Fruit fly (Drosophila melanogaster) whole organism, pupa: ENCODE measurements around the gene Zmynd10.

ENCODE experiments used
- CG14655 ChIP-seq: fragments of 200-800 bp; sonication (Bioruptor generic); optimal IDR thresholded peaks from 3 replicates; lab custom pipeline; 2017; ENCODE audit warnings: mild to moderate bottlenecking, missing biosample characterization, missing genetic modification reagents, missing genetic modification characterization
- CG15710 ChIP-seq: fragments of 200-800 bp; sonication (Bioruptor generic); optimal IDR thresholded peaks from 2 replicates; lab custom pipeline; 2018; ENCODE audit warnings: missing biosample characterization, mild to moderate bottlenecking, missing genetic modification characterization, moderate library complexity
- CG17806 ChIP-seq: fragments of 200-800 bp; sonication (Bioruptor generic); optimal IDR thresholded peaks from 2 replicates; lab custom pipeline; 2018; ENCODE audit warnings: missing biosample characterization, mild to moderate bottlenecking, missing genetic modification characterization, moderate library complexity
- CG9948 ChIP-seq: fragments of 200-800 bp; sonication (Bioruptor generic); optimal IDR thresholded peaks from 2 replicates; lab custom pipeline; 2018; ENCODE audit warnings: missing biosample characterization, mild to moderate bottlenecking, missing genetic modification characterization, moderate library complexity
- Pif1A ChIP-seq: fragments of 200-800 bp; sonication (Bioruptor generic); optimal IDR thresholded peaks from 3 replicates; lab custom pipeline; 2016; ENCODE audit warnings: missing biosample characterization, missing genetic modification characterization
- Snoo ChIP-seq: fragments of 200-800 bp; sonication (Bioruptor generic); optimal IDR thresholded peaks from 3 replicates; lab custom pipeline; 2017; ENCODE audit warnings: missing biosample characterization, mild to moderate bottlenecking, missing genetic modification characterization, inconsistent platforms
- fd96Ca ChIP-seq: fragments of 200-800 bp; sonication (Bioruptor generic); IDR thresholded peaks from 3 replicates; pipeline ENCODE4 v1.3.6; 2022; ENCODE audit warnings: missing biosample characterization, missing genetic modification characterization

DNA sequence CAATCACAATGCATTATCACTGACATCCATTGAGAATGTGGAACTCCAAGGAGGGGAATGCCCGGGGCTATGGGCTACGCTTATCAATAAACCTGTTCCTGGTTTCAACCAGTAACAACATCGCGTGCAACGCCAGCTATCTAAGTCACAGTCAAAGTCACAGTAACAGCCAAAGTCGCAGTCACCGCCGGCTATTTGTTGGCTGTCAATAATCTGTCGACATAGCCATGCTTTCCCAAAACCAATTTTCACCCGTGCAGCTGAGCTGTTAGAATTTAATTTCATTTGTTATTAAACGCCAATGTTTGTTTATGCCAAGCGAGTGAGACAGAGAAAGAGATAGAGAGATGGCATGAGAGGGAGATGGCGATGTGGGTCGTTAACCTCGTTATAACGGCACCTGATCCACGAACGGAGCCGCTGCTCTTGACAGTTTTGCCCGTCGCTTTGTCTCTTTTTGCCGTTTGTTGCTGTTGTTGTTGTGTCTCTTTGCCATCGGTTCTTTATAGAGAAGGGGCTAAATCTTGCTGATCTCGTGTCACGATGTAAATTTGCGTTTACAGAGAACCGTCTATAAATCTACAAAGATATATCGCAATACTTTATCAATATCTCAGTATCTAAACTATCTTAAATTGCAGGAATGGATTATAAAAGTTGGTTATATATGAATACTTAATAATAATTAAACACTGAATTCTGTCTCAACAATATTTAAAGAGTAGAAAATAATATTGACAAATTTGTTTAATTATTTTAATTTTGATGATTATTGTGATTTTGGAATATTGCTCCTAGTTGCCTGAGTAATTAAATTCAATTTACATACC is 6.1 kb upstream of the Zmynd10 start:
- TF ChIP-seq CG14655 (peak; percentile 69), CG17806 (tag; lab: Kevin White, UChicago) (no peak), CG9948 (tag; lab: Kevin White, UChicago) (peak; percentile 11), Pif1A (GFP tag; lab: Kevin White, UChicago) (no peak), fd96Ca (GFP tag; lab: Robert Waterston, UW) (no peak), CG15710 (tag; lab: Kevin White, UChicago) (peak; percentile 13), Snoo (tag; lab: Kevin White, UChicago) (no peak)
